Worm (Caenorhabditis elegans): Measurements from ENCODE around the gene lpr-5.

ce11 chrX:11031047-11031695, 30.8 kb upstream of the lpr-5 start:
- TF ChIP-seq madf-2 (tag; optimal IDR thresholded peaks at IDR 0.05) (peak; percentile 73), ztf-16 (tag; optimal IDR thresholded peaks at IDR 0.05) (peak; percentile 64), eyg-1 (tag; optimal IDR thresholded peaks at IDR 0.05) (peak; percentile 71), hlh-30 (tag; optimal IDR thresholded peaks at IDR 0.05; ENCODE audit: insufficient read depth) (peak; percentile 72), Y22D7AL.16 (tag; optimal IDR thresholded peaks at IDR 0.05) (no peak)

Measured in whole organism, late embryonic.